Worm (Caenorhabditis elegans) whole organism, mixed stage, embryonic: Measurements from ENCODE around the gene F59A7.11.

Experiments
- M03D4.4 ChIP-seq: sonication (generic microtip); optimal IDR thresholded peaks from 2 replicates; lab custom pipeline; 2017; ENCODE audit warnings: mild to moderate bottlenecking, missing genetic modification characterization, missing compliant biosample characterization
- bed-3 ChIP-seq: fragments of 200-800 bp; sonication (Bioruptor generic); optimal IDR thresholded peaks from 3 replicates; lab custom pipeline; 2018; ENCODE audit warnings: mild to moderate bottlenecking, missing genetic modification characterization, moderate library complexity, missing compliant biosample characterization
- blmp-1 ChIP-seq: fragments of 150-350 bp; optimal IDR thresholded peaks from 2 replicates; lab custom pipeline; 2014; ENCODE audit warnings: missing biosample characterization, missing genetic modification characterization
- ceh-39 ChIP-seq: fragments of 150-350 bp; optimal IDR thresholded peaks from 2 replicates; lab custom pipeline; 2014; ENCODE audit warnings: missing biosample characterization, missing genetic modification characterization
- ceh-43 ChIP-seq: fragments of 200-800 bp; sonication (Bioruptor generic); optimal IDR thresholded peaks from 2 replicates; lab custom pipeline; 2018; ENCODE audit warnings: mild to moderate bottlenecking, missing genetic modification characterization, moderate library complexity, missing compliant biosample characterization
- ceh-83 ChIP-seq: fragments of 200-800 bp; sonication (Bioruptor generic); optimal IDR thresholded peaks from 2 replicates; lab custom pipeline; 2018; ENCODE audit warnings: mild to moderate bottlenecking, missing genetic modification characterization, missing compliant biosample characterization
- ces-1 ChIP-seq: fragments of 150-350 bp; optimal IDR thresholded peaks from 2 replicates; lab custom pipeline; 2014; ENCODE audit warnings: missing biosample characterization, missing genetic modification reagents, missing genetic modification characterization
- cnd-1 ChIP-seq: fragments of 200-800 bp; sonication (Bioruptor generic); optimal IDR thresholded peaks from 2 replicates; lab custom pipeline; 2018; ENCODE audit warnings: mild to moderate bottlenecking, missing genetic modification characterization, missing compliant biosample characterization
- drap-1 ChIP-seq: fragments of 200-800 bp; sonication (Bioruptor generic); optimal IDR thresholded peaks from 3 replicates; lab custom pipeline; 2018; ENCODE audit warnings: mild to moderate bottlenecking, missing genetic modification characterization, missing compliant biosample characterization
- elt-1 ChIP-seq: sonication (generic microtip); optimal IDR thresholded peaks from 2 replicates; lab custom pipeline; 2017; ENCODE audit warnings: missing genetic modification characterization, mild to moderate bottlenecking, missing compliant biosample characterization, antibody characterized with exemption, moderate library complexity, borderline replicate concordance; ENCODE audit not compliant: insufficient read depth
- elt-3 ChIP-seq: fragments of 150-350 bp; optimal IDR thresholded peaks from 2 replicates; lab custom pipeline; 2014; ENCODE audit warnings: missing biosample characterization, missing genetic modification characterization
- flh-1 ChIP-seq: fragments of 200-800 bp; sonication (Bioruptor generic); optimal IDR thresholded peaks from 2 replicates; lab custom pipeline; 2018; ENCODE audit warnings: mild to moderate bottlenecking, missing genetic modification characterization, moderate library complexity, missing compliant biosample characterization
- ham-2 ChIP-seq: fragments of 200-800 bp; sonication (Bioruptor generic); optimal IDR thresholded peaks from 2 replicates; lab custom pipeline; 2018; ENCODE audit warnings: mild to moderate bottlenecking, missing genetic modification characterization, missing compliant biosample characterization
- hlh-1 ChIP-seq: fragments of 150-350 bp; optimal IDR thresholded peaks from 2 replicates; lab custom pipeline; 2014; ENCODE audit warnings: missing biosample characterization, missing genetic modification reagents, missing genetic modification characterization
- lin-13 ChIP-seq: fragments of 150-350 bp; optimal IDR thresholded peaks from 2 replicates; lab custom pipeline; 2014; ENCODE audit warnings: missing biosample characterization, missing genetic modification characterization
- lin-32 ChIP-seq: fragments of 200-800 bp; sonication (Bioruptor generic); optimal IDR thresholded peaks from 2 replicates; lab custom pipeline; 2018; ENCODE audit warnings: mild to moderate bottlenecking, missing genetic modification characterization, missing compliant biosample characterization
- lsy-2 ChIP-seq: fragments of 150-350 bp; optimal IDR thresholded peaks from 2 replicates; lab custom pipeline; 2014; ENCODE audit warnings: missing biosample characterization, missing genetic modification characterization
- mab-5 ChIP-seq: fragments of 150-350 bp; optimal IDR thresholded peaks from 2 replicates; lab custom pipeline; 2014; ENCODE audit warnings: missing biosample characterization, missing genetic modification characterization
- mep-1 ChIP-seq: fragments of 150-350 bp; optimal IDR thresholded peaks from 2 replicates; lab custom pipeline; 2017; ENCODE audit warnings: missing biosample characterization, missing genetic modification reagents, missing genetic modification characterization, inconsistent platforms
- nhr-12 ChIP-seq: fragments of 150-350 bp; optimal IDR thresholded peaks from 2 replicates; lab custom pipeline; 2014; ENCODE audit warnings: missing biosample characterization, missing genetic modification characterization
- nhr-2 ChIP-seq: fragments of 150-350 bp; optimal IDR thresholded peaks from 2 replicates; lab custom pipeline; 2014; ENCODE audit warnings: missing biosample characterization, missing genetic modification characterization
- nhr-237 ChIP-seq: fragments of 150-350 bp; optimal IDR thresholded peaks from 2 replicates; lab custom pipeline; 2014; ENCODE audit warnings: missing biosample characterization, missing genetic modification characterization
- nhr-28 ChIP-seq: fragments of 150-350 bp; optimal IDR thresholded peaks from 2 replicates; lab custom pipeline; 2014; ENCODE audit warnings: missing biosample characterization, missing genetic modification characterization
- nhr-76 ChIP-seq: sonication (generic microtip); optimal IDR thresholded peaks from 2 replicates; lab custom pipeline; 2017; ENCODE audit warnings: missing biosample characterization, missing genetic modification characterization
- pha-4 ChIP-seq: fragments of 150-350 bp; optimal IDR thresholded peaks from 2 replicates; lab custom pipeline; 2018; ENCODE audit warnings: missing biosample characterization, missing genetic modification reagents, missing genetic modification characterization
- sem-2 ChIP-seq: fragments of 200-800 bp; sonication (Bioruptor generic); optimal IDR thresholded peaks from 2 replicates; lab custom pipeline; 2018; ENCODE audit warnings: mild to moderate bottlenecking, missing genetic modification characterization, missing compliant biosample characterization
- snpc-4 ChIP-seq: fragments of 150-350 bp; optimal IDR thresholded peaks from 2 replicates; lab custom pipeline; 2014; ENCODE audit warnings: missing biosample characterization, missing genetic modification characterization
- sptf-1 ChIP-seq: sonication (generic microtip); optimal IDR thresholded peaks from 2 replicates; lab custom pipeline; 2017; ENCODE audit warnings: mild to moderate bottlenecking, missing genetic modification characterization, moderate library complexity, missing compliant biosample characterization
- tbx-8 ChIP-seq: fragments of 200-800 bp; sonication (Bioruptor generic); optimal IDR thresholded peaks from 2 replicates; lab custom pipeline; 2018; ENCODE audit warnings: mild to moderate bottlenecking, missing genetic modification characterization, moderate library complexity, missing compliant biosample characterization
- unc-120 ChIP-seq: sonication (generic microtip); optimal IDR thresholded peaks from 2 replicates; lab custom pipeline; 2017; ENCODE audit warnings: missing genetic modification characterization, missing compliant biosample characterization; ENCODE audit not compliant: poor library complexity, severe bottlenecking
- unc-62 ChIP-seq: fragments of 150-350 bp; optimal IDR thresholded peaks from 2 replicates; lab custom pipeline; 2014; ENCODE audit warnings: missing biosample characterization, missing genetic modification reagents, missing genetic modification characterization
- zip-8 ChIP-seq: fragments of 150-350 bp; optimal IDR thresholded peaks from 2 replicates; lab custom pipeline; 2014; ENCODE audit warnings: missing biosample characterization, missing genetic modification characterization
- ztf-11 ChIP-seq: fragments of 150-350 bp; optimal IDR thresholded peaks from 2 replicates; lab custom pipeline; 2014; ENCODE audit warnings: missing biosample characterization, missing genetic modification characterization

Gene F59A7.11

DNA sequence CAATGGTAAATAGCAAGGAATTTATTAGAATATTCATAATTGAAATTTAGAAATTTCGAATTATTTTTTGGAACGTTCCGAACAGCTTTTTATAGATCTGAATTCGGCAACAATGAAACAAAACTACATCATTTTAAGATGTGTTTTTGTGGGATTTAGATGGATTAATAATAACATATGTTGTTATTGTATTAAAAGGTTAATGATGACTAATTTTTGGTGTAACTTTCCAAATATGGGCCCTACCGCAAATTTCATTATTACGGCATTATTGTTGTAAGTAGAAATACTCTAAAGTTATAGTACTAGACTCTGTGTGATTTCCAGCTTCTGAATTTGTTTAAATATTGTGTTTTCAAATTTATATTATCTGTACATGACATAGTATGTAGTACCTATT, at the start of gene F59A7.11:
F59A7.11 (minus strand) TSS at position 101 of the 400 bp plus-strand sequence.
- TF ChIP-seq sptf-1 (tag; lab: Kevin White, UChicago) (no peak), bed-3 (GFP tag; lab: Kevin White, UChicago) (no peak), mep-1 (no peak), elt-1 (tag; lab: Kevin White, UChicago) (no peak), nhr-12 (tag; lab: Kevin White, UChicago) (no peak), elt-3 (tag; lab: Kevin White, UChicago) (no peak), unc-62 (no peak), lsy-2 (tag; lab: Kevin White, UChicago) (no peak), blmp-1 (tag; lab: Kevin White, UChicago) (no peak), hlh-1 (tag; lab: Kevin White, UChicago) (no peak), nhr-76 (no peak), ztf-11 (no peak), zip-8 (tag; lab: Kevin White, UChicago) (no peak), sem-2 (GFP tag; lab: Kevin White, UChicago) (no peak), unc-120 (no peak), lin-13 (tag; lab: Kevin White, UChicago) (no peak), ceh-39 (tag; lab: Kevin White, UChicago) (no peak), ceh-43 (GFP tag; lab: Kevin White, UChicago) (no peak)

ce11 chrV:2057324-2057723, 43.6 kb upstream of the F59A7.11 start, which contains the start of gene comt-3:
comt-3 (plus strand) TSS chrV:2057537.
- no peak for TF ChIP-seq sptf-1 (tag; lab: Kevin White, UChicago)
- no peak for TF ChIP-seq unc-120
- TF ChIP-seq tbx-8, result no peak
- no peak for TF ChIP-seq nhr-12 (tag; lab: Kevin White, UChicago)
- TF ChIP-seq ces-1 (GFP tag; lab: Kevin White, UChicago), result no peak
- no peak for TF ChIP-seq unc-62
- TF ChIP-seq ceh-43 (GFP tag; lab: Kevin White, UChicago), result no peak
- TF ChIP-seq drap-1 (GFP tag; lab: Kevin White, UChicago), result no peak
- no peak for TF ChIP-seq elt-3 (tag; lab: Kevin White, UChicago)
- TF ChIP-seq nhr-28 (tag; lab: Kevin White, UChicago), result no peak
- TF ChIP-seq mab-5, result no peak

- TF ChIP-seq unc-62, result no peak
- no peak for TF ChIP-seq pha-4 (tag; lab: Kevin White, UChicago)
- no peak for TF ChIP-seq ceh-43 (GFP tag; lab: Kevin White, UChicago)
- TF ChIP-seq lin-32 (GFP tag; lab: Kevin White, UChicago), result no peak
- TF ChIP-seq ceh-83 (GFP tag; lab: Kevin White, UChicago), result no peak
- TF ChIP-seq sptf-1 (tag; lab: Kevin White, UChicago), result no peak
- TF ChIP-seq M03D4.4 (tag; lab: Kevin White, UChicago), result no peak
- TF ChIP-seq zip-8 (tag; lab: Kevin White, UChicago), result no peak
- TF ChIP-seq mab-5, result no peak
- no peak for TF ChIP-seq nhr-2 (tag; lab: Kevin White, UChicago)
- TF ChIP-seq drap-1 (GFP tag; lab: Kevin White, UChicago), result no peak
- no peak for TF ChIP-seq nhr-76
- no peak for TF ChIP-seq cnd-1
- no peak for TF ChIP-seq bed-3 (GFP tag; lab: Kevin White, UChicago)
- TF ChIP-seq nhr-12 (tag; lab: Kevin White, UChicago), result no peak
- no peak for TF ChIP-seq ces-1 (GFP tag; lab: Kevin White, UChicago)
Observed at ce11 chrV:2055765-2056504, 42.2 kb upstream of the F59A7.11 start.

ce11 chrV:2054254-2054653, 40.5 kb upstream of the F59A7.11 start:
- no peak for TF ChIP-seq lin-13 (tag; lab: Kevin White, UChicago)
- no peak for TF ChIP-seq sptf-1 (tag; lab: Kevin White, UChicago)
- no peak for TF ChIP-seq ham-2 (GFP tag; lab: Kevin White, UChicago)
- TF ChIP-seq unc-120, result no peak
- no peak for TF ChIP-seq flh-1 (GFP tag; lab: Kevin White, UChicago)
- no peak for TF ChIP-seq lin-32 (GFP tag; lab: Kevin White, UChicago)
- TF ChIP-seq elt-3 (tag; lab: Kevin White, UChicago), result no peak
- TF ChIP-seq nhr-237 (tag; lab: Kevin White, UChicago), result no peak
- no peak for TF ChIP-seq drap-1 (GFP tag; lab: Kevin White, UChicago)
- TF ChIP-seq M03D4.4 (tag; lab: Kevin White, UChicago), result no peak
- no peak for TF ChIP-seq pha-4 (tag; lab: Kevin White, UChicago)
- TF ChIP-seq snpc-4 (tag; lab: Kevin White, UChicago), result no peak
- no peak for TF ChIP-seq nhr-12 (tag; lab: Kevin White, UChicago)
- no peak for TF ChIP-seq sem-2 (GFP tag; lab: Kevin White, UChicago)
- TF ChIP-seq nhr-28 (tag; lab: Kevin White, UChicago), result no peak
- TF ChIP-seq tbx-8, result no peak
- no peak for TF ChIP-seq zip-8 (tag; lab: Kevin White, UChicago)
- no peak for TF ChIP-seq lsy-2 (tag; lab: Kevin White, UChicago)
